Worm (Caenorhabditis elegans): Measurements from ENCODE around the gene dod-19.

dod-19 gene

DNA sequence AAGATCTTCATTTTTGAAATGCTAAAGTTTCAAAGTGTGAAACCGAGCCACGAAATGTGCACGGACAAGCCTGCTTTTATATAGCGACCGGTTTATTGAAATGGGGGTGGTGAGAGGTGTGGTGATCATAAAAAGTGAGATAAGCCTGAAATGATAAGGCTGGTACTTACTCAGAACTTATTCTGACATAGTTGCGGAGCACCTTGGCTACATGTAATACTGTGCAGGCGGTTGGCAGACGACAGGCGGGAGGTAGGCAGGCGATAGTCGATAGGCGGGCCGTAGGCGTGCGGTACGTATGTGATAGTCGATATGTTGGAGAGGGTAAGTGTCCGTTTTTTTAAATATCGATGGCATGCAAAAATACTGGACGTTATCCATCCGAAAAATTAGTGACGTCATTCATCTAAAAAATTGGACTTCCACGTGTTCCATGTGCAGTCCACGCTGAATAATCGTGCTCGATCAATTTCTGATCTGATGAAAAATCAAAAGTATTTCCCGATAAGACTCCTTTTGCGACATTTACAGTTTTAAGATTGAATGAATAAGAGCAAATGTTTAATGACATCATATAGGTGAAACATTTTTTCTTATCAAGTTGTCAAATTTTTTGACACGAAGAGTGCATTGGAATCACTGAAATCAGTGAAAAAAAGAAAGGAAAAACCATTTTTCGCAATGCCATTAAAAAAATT lies 3.2 kb upstream of the dod-19 start, which contains the start of gene irg-8:
TSS of gene irg-8 (minus strand) at position 51 of the 698 bp plus-strand sequence.
- no peak for TF ChIP-seq tab-1 (GFP tag; IDR thresholded peaks at IDR 0.05)
- no peak for TF ChIP-seq ztf-23 (GFP tag; IDR thresholded peaks at IDR 0.05)
- no peak for TF ChIP-seq cog-1 (tag; optimal IDR thresholded peaks at IDR 0.05)
- TF ChIP-seq med-1 (GFP tag; optimal IDR thresholded peaks at IDR 0.05; ENCODE audit: insufficient read depth): no peak
- no peak for TF ChIP-seq ztf-29 (GFP tag; IDR thresholded peaks at IDR 0.05)
- no peak for TF ChIP-seq klf-2 (GFP tag; conservative IDR thresholded peaks at IDR 0.05)
- TF ChIP-seq ref-1 (GFP tag; conservative IDR thresholded peaks at IDR 0.05): no peak
- TF ChIP-seq flt-1 (GFP tag; IDR thresholded peaks at IDR 0.05): no peak
- no peak for TF ChIP-seq T22C8.4 (GFP tag; IDR thresholded peaks at IDR 0.05)

DNA sequence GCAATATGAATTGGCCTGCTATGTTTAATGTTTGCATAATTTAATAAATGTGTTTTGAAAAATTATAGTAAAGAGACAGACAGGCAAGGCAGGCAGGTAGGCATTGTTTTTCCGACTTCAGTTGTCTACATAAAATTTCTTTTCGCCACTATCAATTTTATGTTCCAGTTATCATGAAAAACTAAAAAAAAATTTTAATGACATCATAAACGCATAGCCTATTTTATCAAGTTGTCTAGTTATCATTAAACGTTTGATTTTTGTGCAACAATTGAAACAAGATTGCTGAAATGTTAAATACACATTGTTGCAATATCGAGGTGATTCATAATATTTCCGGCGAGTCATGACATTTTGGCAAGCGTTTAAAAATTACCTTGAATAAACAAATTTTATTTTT lies 513 bp upstream of the dod-19 start:
- TF ChIP-seq ztf-23 (GFP tag; IDR thresholded peaks at IDR 0.05) (no peak), T22C8.4 (GFP tag; IDR thresholded peaks at IDR 0.05) (no peak), med-1 (GFP tag; optimal IDR thresholded peaks at IDR 0.05; ENCODE audit: insufficient read depth) (no peak), ztf-29 (GFP tag; IDR thresholded peaks at IDR 0.05) (no peak), ref-1 (GFP tag; conservative IDR thresholded peaks at IDR 0.05) (no peak), tab-1 (GFP tag; IDR thresholded peaks at IDR 0.05) (no peak), cog-1 (tag; optimal IDR thresholded peaks at IDR 0.05) (no peak), flt-1 (GFP tag; IDR thresholded peaks at IDR 0.05) (no peak), klf-2 (GFP tag; conservative IDR thresholded peaks at IDR 0.05) (no peak)

DNA sequence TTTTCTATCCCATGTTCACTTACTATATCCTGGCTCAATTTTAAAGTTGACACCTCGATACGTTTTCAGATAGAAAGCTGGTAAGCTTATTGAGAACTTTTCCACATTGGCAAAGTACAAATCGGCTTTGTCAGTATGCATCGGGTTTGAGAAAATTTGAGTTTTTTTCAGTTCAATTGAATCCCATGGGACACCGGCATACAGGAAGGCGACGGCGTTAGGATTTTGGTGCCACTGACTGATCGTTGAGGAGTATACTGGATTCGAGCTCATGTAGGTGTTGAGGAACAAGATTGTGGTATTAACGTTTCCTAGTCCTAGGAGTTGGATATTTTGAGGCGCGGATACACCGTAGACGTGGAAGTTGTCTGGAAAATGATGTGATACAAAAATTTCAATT lies 1.7 kb downstream of the dod-19 start:
- no peak for TF ChIP-seq ref-1 (GFP tag; conservative IDR thresholded peaks at IDR 0.05)
- TF ChIP-seq cog-1 (tag; optimal IDR thresholded peaks at IDR 0.05): no peak
- TF ChIP-seq med-1 (GFP tag; optimal IDR thresholded peaks at IDR 0.05; ENCODE audit: insufficient read depth): no peak
- TF ChIP-seq klf-2 (GFP tag; conservative IDR thresholded peaks at IDR 0.05): no peak
- TF ChIP-seq flt-1 (GFP tag; IDR thresholded peaks at IDR 0.05): no peak
- TF ChIP-seq T22C8.4 (GFP tag; IDR thresholded peaks at IDR 0.05): no peak
- no peak for TF ChIP-seq ztf-29 (GFP tag; IDR thresholded peaks at IDR 0.05)
- no peak for TF ChIP-seq ztf-23 (GFP tag; IDR thresholded peaks at IDR 0.05)
- TF ChIP-seq tab-1 (GFP tag; IDR thresholded peaks at IDR 0.05): no peak

DNA sequence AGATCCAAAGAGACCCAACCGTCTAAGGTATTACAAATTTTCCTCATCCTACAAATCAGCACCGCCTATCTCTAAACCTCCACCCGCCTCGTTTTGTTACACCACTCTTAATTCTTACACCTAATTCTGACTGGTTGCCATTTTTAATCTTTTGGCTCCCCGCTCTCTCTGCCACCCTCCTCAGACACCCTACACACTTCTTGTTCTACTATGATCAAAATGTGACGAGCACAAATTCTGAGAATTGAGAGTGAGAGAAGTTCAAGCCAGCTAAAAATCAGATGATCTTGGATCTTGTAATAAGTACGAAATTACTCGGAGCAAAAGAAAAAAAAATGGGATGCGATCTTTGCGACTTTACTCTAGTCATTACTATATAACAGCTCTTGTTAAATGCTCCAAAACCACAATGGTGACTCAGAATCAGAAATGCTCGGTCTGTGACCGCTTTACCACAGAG lies 10.3 kb downstream of the dod-19 start, which contains the start of gene nhr-252:
TSS of gene nhr-252 (plus strand) at position 410 of the 460 bp plus-strand sequence.
- TF ChIP-seq ref-1 (GFP tag; conservative IDR thresholded peaks at IDR 0.05) (no peak), T22C8.4 (GFP tag; IDR thresholded peaks at IDR 0.05) (no peak)

DNA sequence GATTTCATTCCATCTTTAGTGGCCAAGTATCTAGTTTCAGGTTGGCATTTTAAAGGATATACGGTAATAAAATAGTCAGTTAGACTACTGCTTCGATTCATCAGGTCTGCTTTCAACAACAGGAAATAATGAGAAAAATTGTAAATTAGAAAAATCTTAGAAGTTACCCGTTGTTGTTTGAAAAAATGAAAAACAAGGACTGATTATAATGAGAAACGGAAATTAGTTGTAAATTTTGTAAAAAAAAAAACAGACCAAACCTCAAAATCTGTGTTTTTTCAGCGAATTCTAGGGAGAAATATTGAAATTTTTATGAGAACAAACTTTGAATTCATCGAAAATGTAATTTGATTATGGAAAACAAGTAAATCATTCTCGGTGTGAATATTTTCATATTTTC lies 11.5 kb downstream of the dod-19 start, which contains the start of gene srh-62:
TSS of gene srh-62 (minus strand) at position 101 of the 400 bp plus-strand sequence.
- TF ChIP-seq T22C8.4 (GFP tag; IDR thresholded peaks at IDR 0.05) (no peak), cog-1 (tag; optimal IDR thresholded peaks at IDR 0.05) (no peak), tab-1 (GFP tag; IDR thresholded peaks at IDR 0.05) (no peak), ztf-23 (GFP tag; IDR thresholded peaks at IDR 0.05) (no peak), ref-1 (GFP tag; conservative IDR thresholded peaks at IDR 0.05) (no peak), flt-1 (GFP tag; IDR thresholded peaks at IDR 0.05) (no peak), ztf-29 (GFP tag; IDR thresholded peaks at IDR 0.05) (no peak), klf-2 (GFP tag; conservative IDR thresholded peaks at IDR 0.05) (no peak), med-1 (GFP tag; optimal IDR thresholded peaks at IDR 0.05; ENCODE audit: insufficient read depth) (no peak)

DNA sequence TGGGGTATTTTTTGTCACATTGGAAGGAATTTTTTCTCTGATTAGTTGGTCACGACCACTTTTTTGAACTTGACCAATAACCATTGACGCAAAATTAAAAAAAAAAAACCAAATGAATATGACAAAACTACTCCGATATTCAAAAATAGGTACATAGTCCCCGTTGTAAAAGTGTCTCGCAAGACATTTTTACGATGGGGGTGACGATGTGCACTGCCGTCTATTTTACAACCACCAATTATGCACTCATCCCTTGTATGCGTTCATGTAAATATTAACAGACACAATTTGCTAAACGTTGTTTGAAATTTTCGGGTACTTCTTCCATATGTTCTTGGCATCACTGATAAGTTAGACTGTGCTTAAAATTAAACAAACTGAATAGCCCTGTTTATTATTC lies 14.8 kb downstream of the dod-19 start, which contains the start of gene scl-27:
TSS of gene scl-27 (plus strand) at position 301 of the 400 bp plus-strand sequence.
- TF ChIP-seq T22C8.4 (GFP tag; IDR thresholded peaks at IDR 0.05) (no peak), ztf-23 (GFP tag; IDR thresholded peaks at IDR 0.05) (no peak), klf-2 (GFP tag; conservative IDR thresholded peaks at IDR 0.05) (no peak), flt-1 (GFP tag; IDR thresholded peaks at IDR 0.05) (no peak)

DNA sequence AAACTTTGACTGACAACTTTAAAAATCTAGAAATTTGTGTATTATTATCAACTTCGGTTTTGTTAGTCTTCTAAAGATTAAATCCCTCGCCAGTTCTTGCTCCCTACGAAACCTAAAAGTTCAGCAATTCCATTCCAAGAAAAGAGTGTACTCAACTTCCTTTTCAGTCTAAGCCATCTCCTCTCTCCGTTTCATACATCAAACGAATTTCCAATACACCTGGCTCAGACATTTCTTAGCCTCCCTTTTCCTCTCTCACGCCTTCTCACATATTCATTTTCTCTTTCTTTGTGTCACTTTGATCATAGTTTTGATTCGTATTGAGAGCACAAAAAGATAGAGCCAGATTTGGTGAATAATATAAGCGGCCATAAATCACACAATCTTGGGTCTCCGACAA lies 18.2 kb downstream of the dod-19 start, which contains the start of gene nhr-253:
TSS of gene nhr-253 (plus strand) at position 285 of the 400 bp plus-strand sequence.
- TF ChIP-seq flt-1 (GFP tag; IDR thresholded peaks at IDR 0.05) (no peak), med-1 (GFP tag; optimal IDR thresholded peaks at IDR 0.05; ENCODE audit: insufficient read depth) (no peak), tab-1 (GFP tag; IDR thresholded peaks at IDR 0.05) (no peak), ref-1 (GFP tag; conservative IDR thresholded peaks at IDR 0.05) (no peak), T22C8.4 (GFP tag; IDR thresholded peaks at IDR 0.05) (no peak), ztf-29 (GFP tag; IDR thresholded peaks at IDR 0.05) (no peak), klf-2 (GFP tag; conservative IDR thresholded peaks at IDR 0.05) (no peak), cog-1 (tag; optimal IDR thresholded peaks at IDR 0.05) (no peak), ztf-23 (GFP tag; IDR thresholded peaks at IDR 0.05) (no peak)

DNA sequence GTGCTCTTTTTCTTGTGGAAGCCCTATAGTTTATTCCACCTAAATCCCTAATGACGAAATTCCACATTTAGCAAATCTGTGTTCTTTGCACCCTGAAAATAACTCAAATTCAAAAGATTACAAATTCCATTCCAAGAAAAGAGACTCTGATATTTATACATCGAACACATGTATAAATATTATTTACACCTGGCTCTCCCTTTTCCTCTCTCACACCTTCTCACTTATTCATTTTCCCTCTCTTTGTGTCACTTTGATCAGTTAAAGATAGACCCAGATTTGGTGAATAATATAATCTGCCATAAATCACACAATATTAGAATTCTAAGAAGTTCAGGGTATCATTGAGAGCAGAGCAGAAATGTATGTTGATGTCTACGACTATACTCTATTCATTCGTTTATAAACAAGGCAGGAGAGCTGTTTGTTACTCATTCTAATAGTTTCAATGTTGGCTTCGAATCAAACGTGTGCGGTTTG lies 22.3 kb downstream of the dod-19 start, which contains the start of gene nhr-254:
TSS of gene nhr-254 (plus strand) at position 430 of the 480 bp plus-strand sequence.
- TF ChIP-seq ztf-23 (GFP tag; IDR thresholded peaks at IDR 0.05) (no peak), ref-1 (GFP tag; conservative IDR thresholded peaks at IDR 0.05) (no peak), cog-1 (tag; optimal IDR thresholded peaks at IDR 0.05) (no peak), ztf-29 (GFP tag; IDR thresholded peaks at IDR 0.05) (no peak), tab-1 (GFP tag; IDR thresholded peaks at IDR 0.05) (no peak), klf-2 (GFP tag; conservative IDR thresholded peaks at IDR 0.05) (no peak), T22C8.4 (GFP tag; IDR thresholded peaks at IDR 0.05) (no peak)

DNA sequence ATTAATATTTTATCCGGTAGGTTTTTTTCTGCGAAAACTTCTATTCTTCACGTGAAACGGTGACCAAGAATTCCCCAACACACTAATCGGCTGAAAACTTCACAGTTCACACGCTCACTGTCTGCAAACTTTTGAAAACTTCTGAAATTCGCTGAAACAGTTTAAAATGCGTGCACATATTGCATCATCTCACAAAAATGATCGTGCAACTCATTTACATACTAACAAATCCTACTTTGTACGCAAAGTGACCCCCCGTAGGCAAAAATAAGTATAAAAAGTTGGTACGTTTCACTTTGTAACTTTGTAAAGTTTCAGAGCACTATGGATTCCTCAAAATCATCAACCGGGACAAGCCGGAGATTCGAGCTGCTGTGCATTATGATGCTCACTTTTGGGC lies 26.2 kb downstream of the dod-19 start, which contains the start of gene ZK6.6:
TSS of gene ZK6.6 (plus strand) at position 301 of the 400 bp plus-strand sequence.
- TF ChIP-seq flt-1 (GFP tag; IDR thresholded peaks at IDR 0.05): no peak
- no peak for TF ChIP-seq cog-1 (tag; optimal IDR thresholded peaks at IDR 0.05)

DNA sequence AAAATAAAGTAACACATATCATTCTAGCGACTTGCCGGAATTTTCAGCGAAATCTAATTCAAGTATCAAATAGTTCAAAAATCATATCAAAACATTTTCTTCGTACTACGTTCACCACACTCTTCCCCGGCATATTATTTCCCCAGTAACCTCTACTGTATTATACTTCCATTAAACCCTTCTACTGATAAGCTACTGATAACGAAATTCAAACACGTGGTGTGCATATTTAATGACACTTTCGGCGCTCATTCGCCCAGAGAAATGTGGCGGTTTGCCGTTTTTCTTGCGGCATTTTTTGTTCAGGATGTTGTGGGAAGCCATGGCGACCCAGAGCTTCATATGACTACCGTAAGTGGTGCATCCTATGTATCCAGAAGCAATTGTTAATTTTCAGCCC lies 29.1 kb downstream of the dod-19 start, which contains the start of gene lipl-5:
TSS of gene lipl-5 (plus strand) at position 259 of the 400 bp plus-strand sequence.
- TF ChIP-seq ztf-29 (GFP tag; IDR thresholded peaks at IDR 0.05): no peak

All from whole organism, midembryonic.